Worm (Caenorhabditis elegans) whole organism, late embryonic: ENCODE results near the gene F53F4.1.
A peak's percentile ranks its signal among the peaks of the same experiment; 100 is the strongest.

Source experiments
- F13H6.1 ChIP-seq: sonication (generic microtip); optimal IDR thresholded peaks from 2 replicates; lab custom pipeline; 2016; ENCODE audit warnings: missing genetic modification characterization, missing compliant biosample characterization
- T23F11.4 ChIP-seq: fragments of 200-800 bp; sonication (Bioruptor generic); optimal IDR thresholded peaks from 2 replicates; lab custom pipeline; 2018; ENCODE audit warnings: mild to moderate bottlenecking, missing genetic modification characterization, missing compliant biosample characterization
- Y22D7AL.16 ChIP-seq: sonication (generic microtip); optimal IDR thresholded peaks from 2 replicates; lab custom pipeline; 2016; ENCODE audit warnings: missing genetic modification characterization, missing compliant biosample characterization
- ahr-1 ChIP-seq: sonication (generic microtip); optimal IDR thresholded peaks from 2 replicates; lab custom pipeline; 2016; ENCODE audit warnings: missing genetic modification characterization, missing compliant biosample characterization
- ceh-14 ChIP-seq: sonication (generic microtip); optimal IDR thresholded peaks from 2 replicates; lab custom pipeline; 2016; ENCODE audit warnings: missing genotype, missing genetic modification characterization, missing compliant biosample characterization
- ceh-2 ChIP-seq: sonication (generic microtip); optimal IDR thresholded peaks from 2 replicates; lab custom pipeline; 2016; ENCODE audit warnings: missing genotype, missing genetic modification characterization, missing compliant biosample characterization
- ceh-30 ChIP-seq: fragments of 150-350 bp; optimal IDR thresholded peaks from 2 replicates; lab custom pipeline; 2014; ENCODE audit warnings: missing biosample characterization, missing genetic modification characterization
- ceh-31 ChIP-seq: sonication (generic microtip); optimal IDR thresholded peaks from 2 replicates; lab custom pipeline; 2016; ENCODE audit warnings: missing genetic modification characterization, missing compliant biosample characterization
- ceh-34 ChIP-seq: sonication (generic microtip); optimal IDR thresholded peaks from 2 replicates; lab custom pipeline; 2016; ENCODE audit warnings: mild to moderate bottlenecking, missing genetic modification characterization, missing compliant biosample characterization
- ceh-45 ChIP-seq: fragments of 200-800 bp; sonication (Bioruptor generic); IDR thresholded peaks from 2 replicates; pipeline ENCODE4 v1.3.6; 2022; ENCODE audit warnings: missing genetic modification reagents, missing genetic modification characterization, missing compliant biosample characterization
- ceh-48 ChIP-seq: sonication (generic microtip); optimal IDR thresholded peaks from 2 replicates; lab custom pipeline; 2016; ENCODE audit warnings: missing genetic modification characterization, inconsistent platforms, missing compliant biosample characterization
- ceh-9 ChIP-seq: sonication (generic microtip); optimal IDR thresholded peaks from 2 replicates; lab custom pipeline; 2016; ENCODE audit warnings: mild to moderate bottlenecking, missing genetic modification characterization, inconsistent platforms, missing compliant biosample characterization
- che-1 ChIP-seq: sonication (generic microtip); optimal IDR thresholded peaks from 2 replicates; lab custom pipeline; 2016; ENCODE audit warnings: mild to moderate bottlenecking, missing genetic modification characterization, missing compliant biosample characterization
- dmd-4 ChIP-seq: sonication (generic microtip); optimal IDR thresholded peaks from 2 replicates; lab custom pipeline; 2016; ENCODE audit warnings: borderline replicate concordance, missing genetic modification characterization, missing compliant biosample characterization
- elt-4 ChIP-seq: sonication (generic microtip); optimal IDR thresholded peaks from 2 replicates; lab custom pipeline; 2016; ENCODE audit warnings: missing genetic modification characterization, missing compliant biosample characterization
- ets-4 ChIP-seq: sonication (generic microtip); optimal IDR thresholded peaks from 2 replicates; lab custom pipeline; 2016; ENCODE audit warnings: missing genetic modification characterization, missing compliant biosample characterization
- eyg-1 ChIP-seq: sonication (generic microtip); optimal IDR thresholded peaks from 2 replicates; lab custom pipeline; 2016; ENCODE audit warnings: missing genotype, missing genetic modification characterization, missing compliant biosample characterization
- fax-1 ChIP-seq: sonication (generic microtip); optimal IDR thresholded peaks from 2 replicates; lab custom pipeline; 2016; ENCODE audit warnings: missing genotype, missing genetic modification characterization, missing compliant biosample characterization
- hlh-30 ChIP-seq: sonication (generic microtip); optimal IDR thresholded peaks from 2 replicates; lab custom pipeline; 2017; ENCODE audit warnings: antibody characterized with exemption, missing genetic modification characterization, missing compliant biosample characterization; ENCODE audit not compliant: insufficient read depth
- hlh-6 ChIP-seq: sonication (generic microtip); optimal IDR thresholded peaks from 2 replicates; lab custom pipeline; 2016; ENCODE audit warnings: missing genotype, missing genetic modification characterization, missing compliant biosample characterization
- hlh-8 ChIP-seq: sonication (generic microtip); optimal IDR thresholded peaks from 2 replicates; lab custom pipeline; 2016; ENCODE audit warnings: missing genotype, missing genetic modification characterization, missing compliant biosample characterization
- madf-2 ChIP-seq: sonication (generic microtip); optimal IDR thresholded peaks from 2 replicates; lab custom pipeline; 2017; ENCODE audit warnings: missing genetic modification characterization, missing compliant biosample characterization
- mec-3 ChIP-seq: sonication (generic microtip); optimal IDR thresholded peaks from 2 replicates; lab custom pipeline; 2016; ENCODE audit warnings: borderline replicate concordance, missing genetic modification characterization, missing compliant biosample characterization
- npax-4 ChIP-seq: sonication (generic microtip); optimal IDR thresholded peaks from 2 replicates; lab custom pipeline; 2016; ENCODE audit warnings: missing genetic modification characterization, missing compliant biosample characterization
- pha-2 ChIP-seq: sonication (generic microtip); optimal IDR thresholded peaks from 2 replicates; lab custom pipeline; 2017; ENCODE audit warnings: mild to moderate bottlenecking, missing genetic modification characterization, missing compliant biosample characterization
- pros-1 ChIP-seq: fragments of 150-350 bp; optimal IDR thresholded peaks from 2 replicates; lab custom pipeline; 2014; ENCODE audit warnings: missing biosample characterization, missing genetic modification reagents, missing genetic modification characterization
- ref-2 ChIP-seq: sonication (generic microtip); optimal IDR thresholded peaks from 2 replicates; lab custom pipeline; 2016; ENCODE audit warnings: missing genetic modification characterization, missing compliant biosample characterization
- rnt-1 ChIP-seq: sonication (generic microtip); optimal IDR thresholded peaks from 2 replicates; lab custom pipeline; 2016; ENCODE audit warnings: missing genetic modification characterization, missing compliant biosample characterization
- sox-2 ChIP-seq: fragments of 200-800 bp; sonication (Bioruptor generic); IDR thresholded peaks from 2 replicates; pipeline ENCODE4 v1.3.6; 2022; ENCODE audit warnings: missing genetic modification reagents, missing genetic modification characterization, missing compliant biosample characterization
- syd-9 ChIP-seq: sonication (generic microtip); optimal IDR thresholded peaks from 2 replicates; lab custom pipeline; 2016; ENCODE audit warnings: mild to moderate bottlenecking, missing genetic modification characterization, moderate library complexity, missing compliant biosample characterization
- tbx-2 ChIP-seq: sonication (generic microtip); optimal IDR thresholded peaks from 2 replicates; lab custom pipeline; 2016; ENCODE audit warnings: missing genetic modification characterization, missing compliant biosample characterization
- tbx-7 ChIP-seq: sonication (generic microtip); optimal IDR thresholded peaks from 2 replicates; lab custom pipeline; 2016; ENCODE audit warnings: missing genotype, missing genetic modification characterization, missing compliant biosample characterization
- unc-42 ChIP-seq: sonication (generic microtip); optimal IDR thresholded peaks from 2 replicates; lab custom pipeline; 2016; ENCODE audit warnings: missing genotype, missing genetic modification characterization, missing compliant biosample characterization
- unc-86 ChIP-seq: sonication (generic microtip); optimal IDR thresholded peaks from 2 replicates; lab custom pipeline; 2016; ENCODE audit warnings: missing genetic modification characterization, missing compliant biosample characterization

F53F4.1 gene

DNA sequence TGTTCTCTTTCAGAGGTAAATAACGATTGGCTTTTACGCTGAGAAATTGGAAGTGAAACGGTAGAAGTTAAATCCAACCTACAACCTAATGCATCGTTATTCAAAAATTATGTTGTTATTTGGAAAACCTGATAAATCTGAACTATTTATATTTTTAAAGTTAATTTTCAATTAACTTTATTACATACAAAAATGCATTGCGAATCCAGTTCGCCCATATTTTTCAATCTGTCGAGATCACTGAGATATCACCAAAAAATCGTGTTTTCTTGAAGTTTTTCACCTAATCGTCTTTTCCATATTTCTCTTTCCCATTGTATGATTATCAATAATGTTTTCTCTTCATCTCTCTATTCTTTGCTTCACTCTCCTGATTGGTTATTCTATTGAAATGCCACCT lies 36.1 kb downstream of the F53F4.1 start, which contains the start of gene F53F4.15:
TSS of gene F53F4.15 (plus strand) at position 301 of the 400 bp plus-strand sequence.
- TF ChIP-seq pros-1 (no peak), ceh-30 (tag; lab: Kevin White, UChicago) (no peak), ceh-31 (no peak), che-1 (tag; lab: Kevin White, UChicago) (no peak), Y22D7AL.16 (tag; lab: Kevin White, UChicago) (no peak), pha-2 (tag; lab: Kevin White, UChicago) (no peak), ref-2 (no peak), hlh-6 (no peak), T23F11.4 (GFP tag; lab: Kevin White, UChicago) (no peak), hlh-8 (tag; lab: Kevin White, UChicago) (no peak), ceh-48 (no peak), ceh-9 (no peak), ceh-45 (no peak), ceh-34 (no peak), mec-3 (tag; lab: Kevin White, UChicago) (no peak), unc-86 (no peak), sox-2 (GFP tag; lab: Robert Waterston, UW) (no peak)

DNA sequence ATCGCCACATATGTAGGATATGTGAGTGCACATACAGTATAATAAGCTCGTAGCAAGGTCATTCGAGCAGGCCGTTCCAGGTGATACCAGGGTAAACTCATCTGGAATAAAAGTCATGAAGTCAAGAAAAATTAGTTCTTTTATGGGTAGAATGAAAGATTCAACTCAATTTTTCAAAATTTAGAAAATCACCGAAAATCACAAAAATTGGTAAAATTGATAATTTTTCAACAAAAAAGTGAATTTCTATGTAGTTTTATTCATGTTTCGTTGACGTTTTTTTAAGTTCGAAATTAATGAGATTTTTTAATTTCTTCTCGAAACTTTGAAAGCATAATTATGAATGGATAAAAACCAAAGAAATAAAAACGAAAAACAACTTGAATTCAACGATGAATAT lies 37.1 kb downstream of the F53F4.1 start, which contains the start of gene F53F4.16:
TSS of gene F53F4.16 (minus strand) at position 101 of the 400 bp plus-strand sequence.
- TF ChIP-seq F13H6.1 (tag; lab: Kevin White, UChicago) = no peak
- TF ChIP-seq mec-3 (tag; lab: Kevin White, UChicago) = no peak
- no peak for TF ChIP-seq elt-4 (tag; lab: Kevin White, UChicago)
- TF ChIP-seq ceh-34 = no peak
- TF ChIP-seq che-1 (tag; lab: Kevin White, UChicago) = no peak
- TF ChIP-seq fax-1 = no peak
- TF ChIP-seq ceh-30 (tag; lab: Kevin White, UChicago) = no peak
- no peak for TF ChIP-seq madf-2 (tag; lab: Kevin White, UChicago)
- TF ChIP-seq ceh-31 = no peak

DNA sequence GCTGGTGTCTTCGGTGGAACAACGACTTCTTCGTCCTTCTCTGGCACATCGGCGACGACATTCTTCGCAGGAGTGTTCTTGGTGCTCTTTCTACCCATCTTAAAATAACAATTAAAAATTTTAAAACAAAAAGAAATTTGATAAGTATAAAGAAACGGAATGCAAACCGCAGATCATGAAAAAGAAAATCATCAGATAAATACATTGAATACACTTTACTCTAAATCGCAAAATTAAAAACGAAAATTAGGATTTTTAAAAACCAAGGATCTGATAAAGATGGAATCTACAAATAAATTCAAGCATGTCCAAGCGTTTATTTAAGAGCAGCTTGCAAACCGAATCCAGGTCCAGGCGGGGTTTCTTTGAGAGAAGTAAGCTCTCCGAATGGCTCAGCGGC lies 39.8 kb downstream of the F53F4.1 start, which contains the start of gene F53F4.11:
TSS of gene F53F4.11 (minus strand) at position 101 of the 400 bp plus-strand sequence.
- TF ChIP-seq unc-86 = no peak

DNA sequence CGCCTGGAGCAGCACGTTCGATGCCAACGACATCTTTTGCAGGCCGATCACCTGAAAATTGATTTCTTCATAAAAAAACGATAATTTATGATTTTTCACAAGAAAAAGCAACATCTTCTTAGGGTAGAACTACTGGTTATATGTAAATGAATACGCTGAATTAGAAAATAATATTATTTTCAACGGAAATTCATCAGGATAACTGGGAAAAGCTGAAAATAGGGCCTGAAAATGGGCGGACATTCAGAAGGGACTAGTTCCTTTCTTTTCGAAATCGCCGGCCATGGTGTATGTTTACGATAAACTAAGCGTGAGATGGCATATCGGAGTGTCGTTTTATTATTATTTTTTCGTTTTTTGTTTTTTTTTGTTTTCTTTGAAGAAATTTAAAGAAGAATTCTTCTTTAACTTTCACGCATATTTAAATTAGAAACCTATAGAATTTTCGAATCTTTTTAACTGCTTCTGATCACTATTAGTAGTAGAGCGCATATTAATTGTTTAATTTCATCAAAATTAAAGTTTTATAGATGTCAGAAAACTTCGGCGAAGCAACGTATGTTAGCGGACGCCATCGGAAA lies 41.0 kb downstream of the F53F4.1 start, which contains the start of the genes nduv-2 and F53F4.12:
TSS of gene nduv-2 (minus strand) at position 51 of the 581 bp plus-strand sequence.
TSS of gene F53F4.12 (plus strand) at position 531 of the 581 bp plus-strand sequence.
- TF ChIP-seq ceh-45 (no peak), npax-4 (no peak), unc-42 (tag; lab: Kevin White, UChicago) (peak; percentile 12), ets-4 (tag; lab: Kevin White, UChicago) (peak; percentile 34), che-1 (tag; lab: Kevin White, UChicago) (no peak), tbx-2 (tag; lab: Kevin White, UChicago) (peak; percentile 36), eyg-1 (tag; lab: Kevin White, UChicago) (no peak), syd-9 (tag; lab: Kevin White, UChicago) (no peak), ahr-1 (tag; lab: Kevin White, UChicago) (no peak), ceh-2 (tag; lab: Kevin White, UChicago) (peak; percentile 4), ceh-31 (peak; percentile 58)
- TF ChIP-seq, all 69 proteins: peak for 5

DNA sequence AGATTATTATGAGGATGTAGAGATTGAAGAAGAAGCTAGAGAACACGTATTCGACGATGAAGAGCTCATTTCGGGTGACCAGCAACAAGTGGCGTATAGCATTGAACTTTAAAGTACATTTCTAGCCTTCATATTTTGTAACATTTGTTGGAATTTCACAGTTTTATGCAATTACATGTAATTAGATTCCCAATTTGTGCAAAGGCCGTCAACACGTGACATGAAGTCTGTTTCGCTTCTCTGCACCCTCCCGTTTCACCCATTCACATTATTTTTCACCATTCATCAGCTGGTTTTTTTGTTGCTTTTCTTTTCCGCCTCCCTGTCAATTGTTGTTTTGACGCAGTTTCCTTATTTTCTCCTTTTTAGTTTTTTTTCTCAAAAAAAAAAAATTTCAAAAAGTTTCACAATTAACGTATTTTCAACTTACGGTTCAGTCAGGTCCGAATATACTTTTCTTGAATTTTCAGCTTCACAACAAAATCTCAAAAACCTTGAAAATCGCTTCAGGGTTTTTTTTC lies 42.6 kb downstream of the F53F4.1 start, which contains the start of gene sde-2:
TSS of gene sde-2 (plus strand) at position 471 of the 521 bp plus-strand sequence.
- TF ChIP-seq tbx-7 (no peak), elt-4 (tag; lab: Kevin White, UChicago) (no peak), dmd-4 (tag; lab: Kevin White, UChicago) (no peak), Y22D7AL.16 (tag; lab: Kevin White, UChicago) (no peak), unc-42 (tag; lab: Kevin White, UChicago) (peak; percentile 93), hlh-30 (tag; lab: Kevin White, UChicago) (peak; percentile 82), rnt-1 (tag; lab: Kevin White, UChicago) (no peak), ceh-14 (no peak), ets-4 (tag; lab: Kevin White, UChicago) (no peak), hlh-6 (no peak)
- TF ChIP-seq, all 69 proteins: peak for 2
